Fruit fly (Drosophila melanogaster) whole organism, embryonic: Measurements from ENCODE around the gene CG2104.

Experiments
- Asciz ChIP-seq: fragments of 200-800 bp; sonication (Bioruptor generic); optimal IDR thresholded peaks from 2 replicates; lab custom pipeline; 2017; ENCODE audit warnings: missing biosample characterization, mild to moderate bottlenecking, missing genetic modification characterization, missing genetic modification reagents
- CG10274 ChIP-seq: fragments of 200-800 bp; sonication (Bioruptor generic); optimal IDR thresholded peaks from 3 replicates; lab custom pipeline; 2017; ENCODE audit warnings: missing biosample characterization, mild to moderate bottlenecking, missing genetic modification characterization
- CG10654 ChIP-seq: fragments of 200-800 bp; sonication (Bioruptor generic); optimal IDR thresholded peaks from 2 replicates; lab custom pipeline; 2016; ENCODE audit warnings: missing biosample characterization, missing genetic modification characterization
- CG12104 ChIP-seq: fragments of 200-800 bp; sonication (Bioruptor generic); optimal IDR thresholded peaks from 3 replicates; lab custom pipeline; 2016; ENCODE audit warnings: missing biosample characterization, missing genetic modification characterization
- CG12299 ChIP-seq: fragments of 200-800 bp; sonication (Bioruptor generic); optimal IDR thresholded peaks from 2 replicates; lab custom pipeline; 2018; ENCODE audit warnings: missing biosample characterization, mild to moderate bottlenecking, missing genetic modification characterization
- CG1233 ChIP-seq: fragments of 200-800 bp; sonication (Bioruptor generic); optimal IDR thresholded peaks from 4 replicates; lab custom pipeline; 2018; ENCODE audit warnings: missing biosample characterization, mild to moderate bottlenecking, missing genetic modification characterization
- CG14965 ChIP-seq: fragments of 200-800 bp; sonication (Bioruptor generic); optimal IDR thresholded peaks from 2 replicates; lab custom pipeline; 2016; ENCODE audit warnings: missing biosample characterization, missing genetic modification characterization, borderline replicate concordance
- CG15479 ChIP-seq: fragments of 200-800 bp; sonication (Bioruptor generic); optimal IDR thresholded peaks from 3 replicates; lab custom pipeline; 2019; ENCODE audit warnings: missing biosample characterization, mild to moderate bottlenecking, missing genetic modification characterization, moderate library complexity
- CG15514 ChIP-seq: fragments of 200-800 bp; sonication (Bioruptor generic); optimal IDR thresholded peaks from 3 replicates; lab custom pipeline; 2017; ENCODE audit warnings: missing biosample characterization, missing genetic modification characterization, mild to moderate bottlenecking, moderate library complexity, missing genetic modification reagents
- CG18764 ChIP-seq: fragments of 200-800 bp; sonication (Bioruptor generic); optimal IDR thresholded peaks from 3 replicates; lab custom pipeline; 2016; ENCODE audit warnings: missing biosample characterization, missing genetic modification characterization
- CG2889 ChIP-seq: fragments of 200-800 bp; sonication (Bioruptor generic); IDR thresholded peaks from 3 replicates; pipeline ENCODE4 v1.3.6; 2022; ENCODE audit warnings: missing biosample characterization, missing genetic modification characterization
- CG33213 ChIP-seq: fragments of 200-800 bp; sonication (Bioruptor generic); optimal IDR thresholded peaks from 3 replicates; lab custom pipeline; 2016; ENCODE audit warnings: missing biosample characterization, missing genetic modification characterization
- CG6272 ChIP-seq: fragments of 200-800 bp; sonication (Bioruptor generic); IDR thresholded peaks from 2 replicates; pipeline ENCODE4 v1.3.6; 2022; ENCODE audit warnings: missing biosample characterization, missing genetic modification characterization
- CG6854 ChIP-seq: fragments of 200-800 bp; sonication (Bioruptor generic); optimal IDR thresholded peaks from 3 replicates; lab custom pipeline; 2017; ENCODE audit warnings: missing biosample characterization, mild to moderate bottlenecking, missing genetic modification characterization
- CG7357 ChIP-seq: fragments of 200-800 bp; sonication (Bioruptor generic); IDR thresholded peaks from 3 replicates; pipeline ENCODE4 v1.3.6; 2022; ENCODE audit warnings: missing biosample characterization, missing genetic modification characterization
- CG9437 ChIP-seq: fragments of 200-800 bp; sonication (Bioruptor generic); optimal IDR thresholded peaks from 2 replicates; lab custom pipeline; 2018; ENCODE audit warnings: missing biosample characterization, mild to moderate bottlenecking, missing genetic modification characterization
- Dad ChIP-seq: fragments of 200-800 bp; sonication (Bioruptor generic); optimal IDR thresholded peaks from 3 replicates; lab custom pipeline; 2016; ENCODE audit warnings: missing biosample characterization, missing genetic modification characterization
- Elba2 ChIP-seq: fragments of 200-800 bp; sonication (Bioruptor generic); optimal IDR thresholded peaks from 3 replicates; lab custom pipeline; 2016; ENCODE audit warnings: missing biosample characterization, missing genetic modification characterization
- Ets97D ChIP-seq: fragments of 200-800 bp; sonication (Bioruptor generic); optimal IDR thresholded peaks from 3 replicates; lab custom pipeline; 2016; ENCODE audit warnings: missing biosample characterization, missing genetic modification characterization
- H15 ChIP-seq: fragments of 200-800 bp; sonication (Bioruptor generic); IDR thresholded peaks from 3 replicates; pipeline ENCODE4 v1.3.6; 2022; ENCODE audit warnings: missing biosample characterization, missing genetic modification characterization
- Lim3 ChIP-seq: fragments of 200-800 bp; sonication (Bioruptor generic); IDR thresholded peaks from 2 replicates; pipeline ENCODE4 v1.3.6; 2022; ENCODE audit warnings: missing biosample characterization, missing genetic modification characterization
- Lpt ChIP-seq: fragments of >200 bp; optimal IDR thresholded peaks from 2 replicates; lab custom pipeline; 2018; ENCODE audit warnings: missing biosample characterization, missing genetic modification characterization
- NC2β ChIP-seq: fragments of 200-800 bp; sonication (Bioruptor generic); optimal IDR thresholded peaks from 2 replicates; lab custom pipeline; 2016; ENCODE audit warnings: missing biosample characterization, missing genetic modification characterization
- Opbp ChIP-seq: fragments of 200-800 bp; sonication (Bioruptor generic); IDR thresholded peaks from 3 replicates; pipeline ENCODE4 v1.3.6; 2022; ENCODE audit warnings: missing biosample characterization, missing genetic modification characterization; ENCODE audit not compliant: partially characterized antibody
- Sin3A ChIP-seq: fragments of >200 bp; optimal IDR thresholded peaks from 2 replicates; lab custom pipeline; 2018
- Sry-β ChIP-seq: fragments of 200-800 bp; sonication (Bioruptor generic); optimal IDR thresholded peaks from 2 replicates; lab custom pipeline; 2018; ENCODE audit warnings: missing biosample characterization, mild to moderate bottlenecking, missing genetic modification characterization, moderate library complexity
- Usf ChIP-seq: fragments of 200-800 bp; sonication (Bioruptor generic); optimal IDR thresholded peaks from 2 replicates; lab custom pipeline; 2017; ENCODE audit warnings: missing genotype, missing biosample characterization, missing genetic modification characterization
- Vsx1 ChIP-seq: fragments of 200-800 bp; sonication (Bioruptor generic); optimal IDR thresholded peaks from 2 replicates; lab custom pipeline; 2017; ENCODE audit warnings: missing biosample characterization, mild to moderate bottlenecking, missing genetic modification characterization, missing genetic modification reagents
- amos ChIP-seq: fragments of 200-800 bp; sonication (Bioruptor generic); IDR thresholded peaks from 2 replicates; pipeline ENCODE4 v1.3.6; 2022; ENCODE audit warnings: missing biosample characterization, missing genetic modification characterization; ENCODE audit not compliant: partially characterized antibody
- az2 ChIP-seq: fragments of 200-800 bp; sonication (Bioruptor generic); optimal IDR thresholded peaks from 3 replicates; lab custom pipeline; 2016; ENCODE audit warnings: missing biosample characterization, missing genetic modification characterization
- bab2 ChIP-seq: fragments of 200-800 bp; sonication (Bioruptor generic); optimal IDR thresholded peaks from 2 replicates; lab custom pipeline; 2016; ENCODE audit warnings: missing biosample characterization, missing genetic modification characterization
- ci ChIP-seq: fragments of 200-800 bp; sonication (Bioruptor generic); IDR thresholded peaks from 3 replicates; pipeline ENCODE4 v1.3.6; 2022; ENCODE audit warnings: missing biosample characterization, missing genetic modification characterization
- crp ChIP-seq, 2 experiments: fragments of 200-800 bp; sonication (Bioruptor generic); optimal IDR thresholded peaks; 2 replicates in 1 of 2; 3 replicates in 1 of 2; lab custom pipeline; 2017; ENCODE audit warnings: missing biosample characterization in 2 of 2, missing genetic modification characterization in 2 of 2, mild to moderate bottlenecking in 1 of 2, moderate library complexity in 1 of 2
- dan ChIP-seq: fragments of 200-800 bp; sonication (Bioruptor generic); IDR thresholded peaks from 2 replicates; pipeline ENCODE4 v1.3.6; 2022; ENCODE audit warnings: missing biosample characterization, missing genetic modification characterization
- exex ChIP-seq: fragments of 200-800 bp; sonication (Bioruptor generic); optimal IDR thresholded peaks from 4 replicates; lab custom pipeline; 2018; ENCODE audit warnings: missing biosample characterization, mild to moderate bottlenecking, missing genetic modification characterization, moderate library complexity
- fd102C ChIP-seq: fragments of 200-800 bp; sonication (Bioruptor generic); optimal IDR thresholded peaks from 2 replicates; lab custom pipeline; 2018; ENCODE audit warnings: missing biosample characterization, mild to moderate bottlenecking, missing genetic modification characterization, moderate library complexity
- gcm2 ChIP-seq: fragments of 200-800 bp; sonication (Bioruptor generic); optimal IDR thresholded peaks from 2 replicates; lab custom pipeline; 2016; ENCODE audit warnings: missing biosample characterization, missing genetic modification characterization
- gem ChIP-seq: fragments of 200-800 bp; sonication (Bioruptor generic); optimal IDR thresholded peaks from 2 replicates; lab custom pipeline; 2019; ENCODE audit warnings: missing biosample characterization, mild to moderate bottlenecking, missing genetic modification characterization, moderate library complexity
- grau ChIP-seq: fragments of 200-800 bp; optimal IDR thresholded peaks from 3 replicates; lab custom pipeline; 2019; ENCODE audit warnings: missing biosample characterization, mild to moderate bottlenecking, missing genetic modification characterization, moderate library complexity
- gt ChIP-seq: fragments of 200-800 bp; sonication (Bioruptor generic); IDR thresholded peaks from 2 replicates; pipeline ENCODE4 v1.3.6; 2022; ENCODE audit warnings: missing biosample characterization, missing genetic modification characterization
- hth ChIP-seq: fragments of >200 bp; optimal IDR thresholded peaks from 2 replicates; lab custom pipeline; 2017; ENCODE audit warnings: inconsistent platforms
- lab ChIP-seq: fragments of 200-800 bp; sonication (Bioruptor generic); optimal IDR thresholded peaks from 3 replicates; lab custom pipeline; 2017; ENCODE audit warnings: missing biosample characterization, missing genetic modification characterization, mild to moderate bottlenecking, moderate library complexity, missing genetic modification reagents
- ro ChIP-seq: fragments of 200-800 bp; sonication (Bioruptor generic); IDR thresholded peaks from 2 replicates; pipeline ENCODE4 v1.3.6; 2022; ENCODE audit warnings: missing biosample characterization, missing genetic modification characterization
- seq ChIP-seq: fragments of 200-800 bp; sonication (Bioruptor generic); IDR thresholded peaks from 2 replicates; pipeline ENCODE4 v1.3.6; 2022; ENCODE audit warnings: missing biosample characterization, missing genetic modification characterization
- shn ChIP-seq: fragments of 200-800 bp; sonication (Bioruptor generic); optimal IDR thresholded peaks from 3 replicates; lab custom pipeline; 2016; ENCODE audit warnings: missing biosample characterization, missing genetic modification characterization
- slp2 ChIP-seq: fragments of 200-800 bp; sonication (Bioruptor generic); optimal IDR thresholded peaks from 2 replicates; lab custom pipeline; 2016; ENCODE audit warnings: missing biosample characterization, missing genetic modification characterization
- sqz ChIP-seq: fragments of 200-800 bp; sonication (Bioruptor generic); optimal IDR thresholded peaks from 3 replicates; lab custom pipeline; 2018; ENCODE audit warnings: missing biosample characterization, mild to moderate bottlenecking, missing genetic modification characterization
- stc ChIP-seq: fragments of 200-800 bp; sonication (Bioruptor generic); IDR thresholded peaks from 2 replicates; pipeline ENCODE4 v1.3.6; 2022; ENCODE audit warnings: missing biosample characterization, missing genetic modification characterization
- trh ChIP-seq: fragments of 200-800 bp; sonication (Bioruptor generic); optimal IDR thresholded peaks from 2 replicates; lab custom pipeline; 2016; ENCODE audit warnings: missing biosample characterization, missing genetic modification characterization
- vvl ChIP-seq: fragments of 200-800 bp; sonication (Bioruptor generic); IDR thresholded peaks from 2 replicates; pipeline ENCODE4 v1.3.6; 2022; ENCODE audit warnings: missing biosample characterization, missing genetic modification characterization

CG2104 gene

DNA sequence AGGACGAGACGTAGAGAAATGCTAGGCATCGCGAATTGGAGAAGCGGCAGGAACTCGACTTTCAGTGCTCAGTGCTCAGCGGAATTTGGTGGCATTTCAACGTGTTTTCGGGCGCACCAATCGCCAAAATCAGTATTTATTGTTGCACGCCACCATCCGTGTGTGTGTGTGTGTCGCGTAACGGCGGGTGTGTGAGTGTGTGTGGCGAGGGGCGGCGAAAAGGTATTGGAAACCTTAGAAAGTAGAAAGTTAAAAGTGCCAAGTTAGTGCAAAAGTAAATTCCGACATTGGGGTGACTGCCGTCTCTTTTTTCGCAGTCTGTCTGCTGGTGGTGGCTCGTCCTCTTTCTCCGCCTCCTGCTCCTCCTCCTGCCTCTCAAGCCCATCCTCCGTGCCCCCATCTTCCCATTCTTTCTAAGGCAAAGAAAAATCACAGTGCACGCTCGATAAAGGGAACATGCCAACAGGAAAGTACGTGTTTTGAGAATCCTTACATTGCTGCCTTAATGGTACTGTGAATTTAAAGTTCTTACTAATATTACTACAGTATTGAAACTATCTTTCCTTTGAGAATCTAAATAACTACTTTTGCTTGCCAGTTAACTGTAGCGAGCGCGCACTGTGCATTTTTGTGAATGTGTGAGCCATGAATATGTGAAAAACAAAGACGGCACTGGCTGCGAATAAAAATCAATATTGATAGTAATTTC is 6.9 kb downstream of the CG2104 start (continued):
- TF ChIP-seq CG6272 = no peak
- TF ChIP-seq CG2889 (GFP tag; lab: Robert Waterston, UW) = 0 out of 3 replicates have a peak, but pooled peaks have one; percentile 22
- no peak for TF ChIP-seq Dad (GFP tag; lab: Kevin White, UChicago)
- TF ChIP-seq ci = 0 out of 3 replicates have a peak, but pooled peaks have one; percentile 30
- TF ChIP-seq CG6854 (GFP tag; lab: Kevin White, UChicago) = no peak
- TF ChIP-seq CG1233 = peak; percentile 11
- TF ChIP-seq dan (GFP tag; lab: Robert Waterston, UW) = no peak
- TF ChIP-seq az2 (GFP tag; lab: Kevin White, UChicago) = peak; percentile 42
- TF ChIP-seq CG7357 = no peak
- TF ChIP-seq amos (GFP tag; lab: Robert Waterston, UW) = no peak
- peak; percentile 26 for TF ChIP-seq CG9437
- TF ChIP-seq lab (GFP tag; lab: Kevin White, UChicago) = peak; percentile 75
- TF ChIP-seq Usf (GFP tag; lab: Kevin White, UChicago) = no peak
- peak; percentile 62 for TF ChIP-seq bab2 (GFP tag; lab: Kevin White, UChicago)
- peak; percentile 94 for TF ChIP-seq grau (tag; lab: Kevin White, UChicago)
- no peak for TF ChIP-seq Ets97D (GFP tag; lab: Kevin White, UChicago)
- TF ChIP-seq seq (GFP tag; lab: Robert Waterston, UW) = 0 out of 2 replicates have a peak, but pooled peaks have one; percentile 5
- TF ChIP-seq slp2 (GFP tag; lab: Kevin White, UChicago) = peak; percentile 24
- no peak for TF ChIP-seq Asciz (GFP tag; lab: Kevin White, UChicago)
- TF ChIP-seq Lim3 = no peak
- TF ChIP-seq CG18764 = no peak
- TF ChIP-seq trh (GFP tag; lab: Kevin White, UChicago) = no peak
- peak; percentile 65 for TF ChIP-seq vvl
- TF ChIP-seq fd102C (GFP tag; lab: Kevin White, UChicago) = no peak
- TF ChIP-seq gt (GFP tag; lab: Robert Waterston, UW) = no peak
- TF ChIP-seq stc (GFP tag; lab: Robert Waterston, UW) = peak; percentile 72
- TF ChIP-seq CG10654 (GFP tag; lab: Kevin White, UChicago) = peak; percentile 12
- no peak for TF ChIP-seq exex (tag; lab: Kevin White, UChicago)
- no peak for TF ChIP-seq CG15479
- TF ChIP-seq ro (GFP tag; lab: Robert Waterston, UW) = no peak
- no peak for TF ChIP-seq Elba2 (GFP tag; lab: Kevin White, UChicago)
- no peak for TF ChIP-seq Lpt
- peak; percentile 29 for TF ChIP-seq CG15514 (GFP tag; lab: Kevin White, UChicago)
- TF ChIP-seq hth = no peak
- TF ChIP-seq shn (GFP tag; lab: Kevin White, UChicago) = no peak
- no peak for TF ChIP-seq CG10274
- TF ChIP-seq Sry-β (GFP tag; lab: Kevin White, UChicago) = no peak
- no peak for TF ChIP-seq sqz (GFP tag; lab: Kevin White, UChicago)
- TF ChIP-seq Vsx1 (GFP tag; lab: Kevin White, UChicago) = peak; percentile 15
- TF ChIP-seq crp (GFP tag; optimal IDR thresholded peaks at IDR 0.05; lab: Kevin White, UChicago) = no peak
- TF ChIP-seq CG33213 (GFP tag; lab: Kevin White, UChicago) = peak; percentile 24
- TF ChIP-seq gcm2 (GFP tag; lab: Kevin White, UChicago) = no peak
- no peak for TF ChIP-seq CG14965 (GFP tag; lab: Kevin White, UChicago)
- peak; percentile 51 for TF ChIP-seq CG12299 (tag; lab: Kevin White, UChicago)
- no peak for TF ChIP-seq Opbp (GFP tag; lab: Robert Waterston, UW)
- TF ChIP-seq H15 (GFP tag; lab: Robert Waterston, UW) = 0 out of 3 replicates have a peak, but pooled peaks have one; percentile 9
- TF ChIP-seq gem = peak; percentile 70
- no peak for TF ChIP-seq CG12104 (GFP tag; lab: Kevin White, UChicago)
- TF ChIP-seq Sin3A (lab: Kevin White, UChicago) = no peak
- no peak for TF ChIP-seq NC2β (GFP tag; lab: Kevin White, UChicago)
